Worm (Caenorhabditis elegans): ENCODE results near the gene T10D4.14.
"Not testable (repeated sequence)": the region's sequence is repeated elsewhere in the genome, so short reads cannot be mapped to it uniquely, and the experiment has no call there.

The T10D4.14 gene

ce11 chrII:3156749-3157148, 5.2 kb upstream of the T10D4.14 start, which contains the start of gene sri-33:
TSS of gene sri-33 (minus strand) at chrII:3156849.
- TF ChIP-seq him-1 (tag; optimal IDR thresholded peaks at IDR 0.05), result no peak
- TF ChIP-seq dao-5 (tag; optimal IDR thresholded peaks at IDR 0.05), result no peak
- TF ChIP-seq W03F9.2 (tag; optimal IDR thresholded peaks at IDR 0.05), result no peak

- no peak for TF ChIP-seq W03F9.2 (tag; optimal IDR thresholded peaks at IDR 0.05)
- no peak for TF ChIP-seq dao-5 (tag; optimal IDR thresholded peaks at IDR 0.05)
- no peak for TF ChIP-seq him-1 (tag; optimal IDR thresholded peaks at IDR 0.05)
These were observed 2.9 kb upstream of the T10D4.14 start, which contains the start of gene sri-32 for ce11 chrII:3154383-3154782. TSS of gene sri-32 (minus strand) at chrII:3154483.

- TF ChIP-seq dao-5 (tag; optimal IDR thresholded peaks at IDR 0.05) (no peak), him-1 (tag; optimal IDR thresholded peaks at IDR 0.05) (no peak), W03F9.2 (tag; optimal IDR thresholded peaks at IDR 0.05) (no peak)
These were observed 1.9 kb downstream of the T10D4.14 start, which contains the start of the genes T10D4.11 and T10D4.1 for ce11 chrII:3149521-3150190. TSS of gene T10D4.11 (minus strand) at chrII:3149621. TSS of gene T10D4.1 (plus strand) at chrII:3150140.

ce11 chrII:3148404-3148803, 3.1 kb downstream of the T10D4.14 start:
- TF ChIP-seq W03F9.2 (tag; optimal IDR thresholded peaks at IDR 0.05), result no peak
- no peak for TF ChIP-seq him-1 (tag; optimal IDR thresholded peaks at IDR 0.05)
- TF ChIP-seq dao-5 (tag; optimal IDR thresholded peaks at IDR 0.05), result no peak

ce11 chrII:3145842-3146241, 5.7 kb downstream of the T10D4.14 start, which contains the start of gene T10D4.15:
TSS of gene T10D4.15 (plus strand) at chrII:3146142.
- no peak for TF ChIP-seq W03F9.2 (tag; optimal IDR thresholded peaks at IDR 0.05)
- TF ChIP-seq him-1 (tag; optimal IDR thresholded peaks at IDR 0.05), result no peak
- TF ChIP-seq dao-5 (tag; optimal IDR thresholded peaks at IDR 0.05), result no peak

- TF ChIP-seq W03F9.2, dao-5, him-1 (tag; optimal IDR thresholded peaks at IDR 0.05): not testable (repeated sequence)
These were observed 7.0 kb downstream of the T10D4.14 start, which contains the start of gene sri-43 for ce11 chrII:3144552-3144951. TSS of gene sri-43 (minus strand) at chrII:3144652.

- not testable (repeated sequence) for TF ChIP-seq dao-5, W03F9.2, him-1 (tag; optimal IDR thresholded peaks at IDR 0.05)
These were observed 8.7 kb downstream of the T10D4.14 start, which contains the start of gene sri-42 for ce11 chrII:3142855-3143254. TSS of gene sri-42 (minus strand) at chrII:3142955.

- TF ChIP-seq W03F9.2 (tag; optimal IDR thresholded peaks at IDR 0.05) (no peak), dao-5 (tag; optimal IDR thresholded peaks at IDR 0.05) (no peak), him-1 (tag; optimal IDR thresholded peaks at IDR 0.05) (no peak)
These were observed 13.7 kb downstream of the T10D4.14 start, which contains the start of gene sri-54 for ce11 chrII:3137804-3138203. TSS of gene sri-54 (minus strand) at chrII:3137904.

- TF ChIP-seq him-1 (tag; optimal IDR thresholded peaks at IDR 0.05) (no peak), dao-5 (tag; optimal IDR thresholded peaks at IDR 0.05) (no peak), W03F9.2 (tag; optimal IDR thresholded peaks at IDR 0.05) (no peak)
These were observed 16.2 kb downstream of the T10D4.14 start for ce11 chrII:3135293-3135692.

- TF ChIP-seq W03F9.2 (tag; optimal IDR thresholded peaks at IDR 0.05) (no peak), dao-5 (tag; optimal IDR thresholded peaks at IDR 0.05) (no peak), him-1 (tag; optimal IDR thresholded peaks at IDR 0.05) (no peak)
These were observed 22.5 kb downstream of the T10D4.14 start, which contains the start of gene chil-24 for ce11 chrII:3129007-3129406. TSS of gene chil-24 (plus strand) at chrII:3129162.

- not testable (repeated sequence) for TF ChIP-seq dao-5, him-1, W03F9.2 (tag; optimal IDR thresholded peaks at IDR 0.05)
These were observed 24.8 kb downstream of the T10D4.14 start, which contains the start of gene ins-31 for ce11 chrII:3126741-3127140. TSS of gene ins-31 (plus strand) at chrII:3127041.

ce11 chrII:3126341-3126740, 25.2 kb downstream of the T10D4.14 start, which contains the start of gene ins-19:
TSS of gene ins-19 (minus strand) at chrII:3126441.
- TF ChIP-seq dao-5 (tag; optimal IDR thresholded peaks at IDR 0.05) (no peak), W03F9.2 (tag; optimal IDR thresholded peaks at IDR 0.05) (no peak), him-1 (tag; optimal IDR thresholded peaks at IDR 0.05) (no peak)

- TF ChIP-seq W03F9.2 (tag; optimal IDR thresholded peaks at IDR 0.05), result no peak
- no peak for TF ChIP-seq dao-5 (tag; optimal IDR thresholded peaks at IDR 0.05)
- no peak for TF ChIP-seq him-1 (tag; optimal IDR thresholded peaks at IDR 0.05)
These were observed 28.3 kb downstream of the T10D4.14 start, which contains the start of gene srh-71 for ce11 chrII:3123206-3123605. TSS of gene srh-71 (plus strand) at chrII:3123506.

- TF ChIP-seq dao-5 (tag; optimal IDR thresholded peaks at IDR 0.05) (no peak), W03F9.2 (tag; optimal IDR thresholded peaks at IDR 0.05) (no peak), him-1 (tag; optimal IDR thresholded peaks at IDR 0.05) (no peak)
These were observed 32.6 kb downstream of the T10D4.14 start, which contains the start of gene T10D4.6 for ce11 chrII:3118907-3119382. TSS of gene T10D4.6 (plus strand) at chrII:3119332.
